Worm (Caenorhabditis elegans) whole organism, mixed stage, embryonic: ENCODE data around the gene B0416.10.

ENCODE experiments used
- bed-3 ChIP-seq: fragments of 200-800 bp; sonication (Bioruptor generic); optimal IDR thresholded peaks from 3 replicates; lab custom pipeline; 2018; ENCODE audit warnings: mild to moderate bottlenecking, missing genetic modification characterization, moderate library complexity, missing compliant biosample characterization
- drap-1 ChIP-seq: fragments of 200-800 bp; sonication (Bioruptor generic); optimal IDR thresholded peaks from 3 replicates; lab custom pipeline; 2018; ENCODE audit warnings: mild to moderate bottlenecking, missing genetic modification characterization, missing compliant biosample characterization
- elt-3 ChIP-seq: fragments of 150-350 bp; optimal IDR thresholded peaks from 2 replicates; lab custom pipeline; 2014; ENCODE audit warnings: missing biosample characterization, missing genetic modification characterization
- ham-2 ChIP-seq: fragments of 200-800 bp; sonication (Bioruptor generic); optimal IDR thresholded peaks from 2 replicates; lab custom pipeline; 2018; ENCODE audit warnings: mild to moderate bottlenecking, missing genetic modification characterization, missing compliant biosample characterization
- hlh-1 ChIP-seq: fragments of 150-350 bp; optimal IDR thresholded peaks from 2 replicates; lab custom pipeline; 2014; ENCODE audit warnings: missing biosample characterization, missing genetic modification reagents, missing genetic modification characterization
- lin-13 ChIP-seq: fragments of 150-350 bp; optimal IDR thresholded peaks from 2 replicates; lab custom pipeline; 2014; ENCODE audit warnings: missing biosample characterization, missing genetic modification characterization
- nhr-237 ChIP-seq: fragments of 150-350 bp; optimal IDR thresholded peaks from 2 replicates; lab custom pipeline; 2014; ENCODE audit warnings: missing biosample characterization, missing genetic modification characterization
- nhr-28 ChIP-seq: fragments of 150-350 bp; optimal IDR thresholded peaks from 2 replicates; lab custom pipeline; 2014; ENCODE audit warnings: missing biosample characterization, missing genetic modification characterization
- pha-4 ChIP-seq: fragments of 150-350 bp; optimal IDR thresholded peaks from 2 replicates; lab custom pipeline; 2018; ENCODE audit warnings: missing biosample characterization, missing genetic modification reagents, missing genetic modification characterization
- snpc-4 ChIP-seq: fragments of 150-350 bp; optimal IDR thresholded peaks from 2 replicates; lab custom pipeline; 2014; ENCODE audit warnings: missing biosample characterization, missing genetic modification characterization
- tbx-8 ChIP-seq: fragments of 200-800 bp; sonication (Bioruptor generic); optimal IDR thresholded peaks from 2 replicates; lab custom pipeline; 2018; ENCODE audit warnings: mild to moderate bottlenecking, missing genetic modification characterization, moderate library complexity, missing compliant biosample characterization
- unc-62 ChIP-seq: fragments of 150-350 bp; optimal IDR thresholded peaks from 2 replicates; lab custom pipeline; 2014; ENCODE audit warnings: missing biosample characterization, missing genetic modification reagents, missing genetic modification characterization
- zip-8 ChIP-seq: fragments of 150-350 bp; optimal IDR thresholded peaks from 2 replicates; lab custom pipeline; 2014; ENCODE audit warnings: missing biosample characterization, missing genetic modification characterization
- ztf-11 ChIP-seq: fragments of 150-350 bp; optimal IDR thresholded peaks from 2 replicates; lab custom pipeline; 2014; ENCODE audit warnings: missing biosample characterization, missing genetic modification characterization

ce11 chrX:9230322-9230721, 44.2 kb downstream of the B0416.10 start:
- TF ChIP-seq elt-3 (tag; lab: Kevin White, UChicago) = no peak
- TF ChIP-seq drap-1 (GFP tag; lab: Kevin White, UChicago) = no peak
- no peak for TF ChIP-seq ham-2 (GFP tag; lab: Kevin White, UChicago)
- TF ChIP-seq hlh-1 (tag; lab: Kevin White, UChicago) = no peak
- no peak for TF ChIP-seq snpc-4 (tag; lab: Kevin White, UChicago)
- no peak for TF ChIP-seq nhr-28
- no peak for TF ChIP-seq unc-62 (GFP tag; lab: Kevin White, UChicago)
- no peak for TF ChIP-seq zip-8 (tag; lab: Kevin White, UChicago)
- TF ChIP-seq lin-13 (tag; lab: Kevin White, UChicago) = no peak
- TF ChIP-seq bed-3 (GFP tag; lab: Kevin White, UChicago) = no peak
- no peak for TF ChIP-seq tbx-8 (GFP tag; lab: Kevin White, UChicago)
- no peak for TF ChIP-seq ztf-11 (tag; lab: Kevin White, UChicago)
- no peak for TF ChIP-seq nhr-237 (tag; lab: Kevin White, UChicago)
- no peak for TF ChIP-seq pha-4 (tag; lab: Kevin White, UChicago)
